Fruit fly (Drosophila melanogaster): Measurements from ENCODE around the gene CG9205.

CG9205 gene

dm6 chr3L:1034190-1034886 lies at the start of gene CG9205, which contains the start of gene trio:
TSS of gene CG9205 (plus strand) at chr3L:1034697.
TSS of gene trio (minus strand) at chr3L:1034875.
- TF ChIP-seq Sin3A (optimal IDR thresholded peaks at IDR 0.05) (no peak), psq (optimal IDR thresholded peaks at IDR 0.05) (no peak), Myc (optimal IDR thresholded peaks at IDR 0.05) (no peak), insv (optimal IDR thresholded peaks at IDR 0.05) (no peak), ttk (optimal IDR thresholded peaks at IDR 0.05) (no peak), h (optimal IDR thresholded peaks at IDR 0.05) (no peak)

- TF ChIP-seq ttk (optimal IDR thresholded peaks at IDR 0.05) (no peak), psq (optimal IDR thresholded peaks at IDR 0.05) (no peak), Sin3A (optimal IDR thresholded peaks at IDR 0.05) (no peak), Myc (optimal IDR thresholded peaks at IDR 0.05) (no peak), insv (optimal IDR thresholded peaks at IDR 0.05) (no peak), h (optimal IDR thresholded peaks at IDR 0.05) (no peak)
These were observed 40.8 kb upstream of the CG9205 start, which contains the start of gene aln for dm6 chr3L:993709-994108. TSS of gene aln (plus strand) at chr3L:993983.

dm6 chr3L:995685-996084 lies 38.8 kb upstream of the CG9205 start:
- no peak for TF ChIP-seq psq (optimal IDR thresholded peaks at IDR 0.05)

- TF ChIP-seq ttk (optimal IDR thresholded peaks at IDR 0.05) (no peak), Sin3A (optimal IDR thresholded peaks at IDR 0.05) (no peak), psq (optimal IDR thresholded peaks at IDR 0.05) (no peak)
These were observed 34.5 kb upstream of the CG9205 start for dm6 chr3L:999990-1000389.

- no peak for TF ChIP-seq h (optimal IDR thresholded peaks at IDR 0.05)
- TF ChIP-seq Sin3A (optimal IDR thresholded peaks at IDR 0.05) = no peak
These were observed 34.0 kb upstream of the CG9205 start for dm6 chr3L:1000541-1000940.

dm6 chr3L:1005859-1006258 lies 28.6 kb upstream of the CG9205 start:
- TF ChIP-seq Myc (optimal IDR thresholded peaks at IDR 0.05) (no peak), psq (optimal IDR thresholded peaks at IDR 0.05) (no peak), h (optimal IDR thresholded peaks at IDR 0.05) (no peak), Sin3A (optimal IDR thresholded peaks at IDR 0.05) (no peak), ttk (optimal IDR thresholded peaks at IDR 0.05) (no peak), insv (optimal IDR thresholded peaks at IDR 0.05) (no peak)

- TF ChIP-seq psq (optimal IDR thresholded peaks at IDR 0.05) (no peak), insv (optimal IDR thresholded peaks at IDR 0.05) (no peak), ttk (optimal IDR thresholded peaks at IDR 0.05) (no peak), Sin3A (optimal IDR thresholded peaks at IDR 0.05) (no peak), h (optimal IDR thresholded peaks at IDR 0.05) (no peak), Myc (optimal IDR thresholded peaks at IDR 0.05) (no peak)
These were observed 26.7 kb upstream of the CG9205 start for dm6 chr3L:1007513-1008459.

dm6 chr3L:1010969-1011368 lies 23.5 kb upstream of the CG9205 start:
- TF ChIP-seq psq (optimal IDR thresholded peaks at IDR 0.05) = no peak
- no peak for TF ChIP-seq Sin3A (optimal IDR thresholded peaks at IDR 0.05)

- TF ChIP-seq h (optimal IDR thresholded peaks at IDR 0.05) (no peak), ttk (optimal IDR thresholded peaks at IDR 0.05) (no peak), Myc (optimal IDR thresholded peaks at IDR 0.05) (no peak), insv (optimal IDR thresholded peaks at IDR 0.05) (no peak), psq (optimal IDR thresholded peaks at IDR 0.05) (no peak), Sin3A (optimal IDR thresholded peaks at IDR 0.05) (no peak)
These were observed 14.6 kb upstream of the CG9205 start for dm6 chr3L:1019876-1020275.

- TF ChIP-seq Sin3A (optimal IDR thresholded peaks at IDR 0.05) = no peak
- TF ChIP-seq insv (optimal IDR thresholded peaks at IDR 0.05) = no peak
- TF ChIP-seq h (optimal IDR thresholded peaks at IDR 0.05) = no peak
These were observed 12.9 kb upstream of the CG9205 start for dm6 chr3L:1021642-1022041.

- TF ChIP-seq psq (optimal IDR thresholded peaks at IDR 0.05) (no peak), Myc (optimal IDR thresholded peaks at IDR 0.05) (no peak), ttk (optimal IDR thresholded peaks at IDR 0.05) (no peak), insv (optimal IDR thresholded peaks at IDR 0.05) (no peak), h (optimal IDR thresholded peaks at IDR 0.05) (no peak), Sin3A (optimal IDR thresholded peaks at IDR 0.05) (no peak)
These were observed 12.3 kb upstream of the CG9205 start for dm6 chr3L:1022206-1022605.

dm6 chr3L:1022783-1023182 lies 11.7 kb upstream of the CG9205 start:
- no peak for TF ChIP-seq insv (optimal IDR thresholded peaks at IDR 0.05)
- TF ChIP-seq Sin3A (optimal IDR thresholded peaks at IDR 0.05) = no peak

- TF ChIP-seq Myc (optimal IDR thresholded peaks at IDR 0.05) (no peak), ttk (optimal IDR thresholded peaks at IDR 0.05) (no peak), insv (optimal IDR thresholded peaks at IDR 0.05) (no peak), psq (optimal IDR thresholded peaks at IDR 0.05) (no peak), Sin3A (optimal IDR thresholded peaks at IDR 0.05) (no peak), h (optimal IDR thresholded peaks at IDR 0.05) (no peak)
These were observed 10.8 kb upstream of the CG9205 start for dm6 chr3L:1023728-1024127.
